Worm (Caenorhabditis elegans) whole organism, late embryonic: ENCODE measurements around the gene T23E7.2.

Experiments used
- K02D7.2 ChIP-seq: sonication (generic microtip); optimal IDR thresholded peaks from 2 replicates; lab custom pipeline; 2017; ENCODE audit warnings: mild to moderate bottlenecking, missing genetic modification characterization, missing compliant biosample characterization
- ceh-19 ChIP-seq: fragments of 200-800 bp; sonication (Bioruptor generic); optimal IDR thresholded peaks from 2 replicates; lab custom pipeline; 2018; ENCODE audit warnings: mild to moderate bottlenecking, missing genetic modification characterization, missing compliant biosample characterization
- ceh-34 ChIP-seq: sonication (generic microtip); optimal IDR thresholded peaks from 2 replicates; lab custom pipeline; 2016; ENCODE audit warnings: mild to moderate bottlenecking, missing genetic modification characterization, missing compliant biosample characterization
- madf-2 ChIP-seq: sonication (generic microtip); optimal IDR thresholded peaks from 2 replicates; lab custom pipeline; 2017; ENCODE audit warnings: missing genetic modification characterization, missing compliant biosample characterization
- nhr-11 ChIP-seq: fragments of 150-350 bp; optimal IDR thresholded peaks from 2 replicates; lab custom pipeline; 2014; ENCODE audit warnings: missing biosample characterization, missing genetic modification characterization
- npax-4 ChIP-seq: sonication (generic microtip); optimal IDR thresholded peaks from 2 replicates; lab custom pipeline; 2016; ENCODE audit warnings: missing genetic modification characterization, missing compliant biosample characterization
- pqm-1 ChIP-seq: sonication (generic microtip); optimal IDR thresholded peaks from 2 replicates; lab custom pipeline; 2016; ENCODE audit warnings: missing genetic modification characterization, missing compliant biosample characterization
- rnt-1 ChIP-seq: sonication (generic microtip); optimal IDR thresholded peaks from 2 replicates; lab custom pipeline; 2016; ENCODE audit warnings: missing genetic modification characterization, missing compliant biosample characterization
- sox-4 ChIP-seq: sonication (generic microtip); optimal IDR thresholded peaks from 2 replicates; lab custom pipeline; 2017; ENCODE audit warnings: mild to moderate bottlenecking, missing genetic modification characterization, inconsistent platforms, missing compliant biosample characterization
- ttx-3 ChIP-seq: sonication (generic microtip); optimal IDR thresholded peaks from 2 replicates; lab custom pipeline; 2016; ENCODE audit warnings: missing genetic modification reagents, missing genetic modification characterization, missing compliant biosample characterization

DNA sequence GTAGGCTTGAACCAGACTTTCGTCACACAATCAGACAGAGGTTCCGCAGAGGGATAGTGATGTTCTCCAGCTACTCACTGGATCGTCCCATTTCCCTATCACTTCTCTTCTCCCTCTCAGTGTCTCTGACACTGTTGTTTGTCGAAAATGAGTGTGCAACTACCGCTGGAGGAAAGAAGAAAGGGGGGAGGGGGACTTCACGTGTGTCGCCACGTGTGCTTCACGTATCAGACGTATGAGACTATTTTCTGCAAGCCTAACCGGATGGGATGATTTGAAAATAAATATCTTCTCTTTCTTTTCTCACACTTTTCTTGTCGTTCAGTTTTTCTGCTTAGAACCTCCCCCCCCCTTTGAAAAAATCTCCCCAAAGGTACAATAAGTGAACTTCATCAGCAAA lies 30.0 kb upstream of the T23E7.2 start, which contains the start of gene H18N23.2:
- no peak for TF ChIP-seq ceh-19 (GFP tag; lab: Kevin White, UChicago)
- no peak for TF ChIP-seq npax-4
- TF ChIP-seq pqm-1 (tag; lab: Kevin White, UChicago), result no peak
- TF ChIP-seq nhr-11 (tag; lab: Kevin White, UChicago), result no peak
- no peak for TF ChIP-seq K02D7.2 (tag; lab: Kevin White, UChicago)
- TF ChIP-seq sox-4 (tag; lab: Kevin White, UChicago), result no peak
- TF ChIP-seq rnt-1 (tag; lab: Kevin White, UChicago), result no peak
- TF ChIP-seq madf-2, result no peak
- TF ChIP-seq ttx-3, result no peak
- TF ChIP-seq ceh-34 (tag; lab: Kevin White, UChicago), result no peak
